Worm (Caenorhabditis elegans) whole organism, early embryonic: Measurements from ENCODE around the gene F26G1.15.

Experiments
- B0310.2 ChIP-seq: sonication (generic microtip); optimal IDR thresholded peaks from 2 replicates; lab custom pipeline; 2016; ENCODE audit warnings: mild to moderate bottlenecking, missing genetic modification characterization, missing compliant biosample characterization
- F13C5.2 ChIP-seq: sonication (generic microtip); optimal IDR thresholded peaks from 2 replicates; lab custom pipeline; 2017; ENCODE audit warnings: mild to moderate bottlenecking, missing genetic modification characterization, inconsistent platforms, missing compliant biosample characterization
- aly-1 ChIP-seq: sonication (generic microtip); optimal IDR thresholded peaks from 2 replicates; lab custom pipeline; 2016; ENCODE audit warnings: missing genetic modification characterization, missing compliant biosample characterization
- ama-1 ChIP-seq: fragments of 150-350 bp; optimal IDR thresholded peaks from 2 replicates; lab custom pipeline; 2014
- ceh-13 ChIP-seq: fragments of 200-800 bp; sonication (Bioruptor generic); optimal IDR thresholded peaks from 2 replicates; lab custom pipeline; 2018; ENCODE audit warnings: mild to moderate bottlenecking, missing genetic modification characterization, missing compliant biosample characterization
- ceh-36 ChIP-seq: sonication (generic microtip); optimal IDR thresholded peaks from 2 replicates; lab custom pipeline; 2016; ENCODE audit warnings: missing genetic modification characterization, inconsistent platforms, missing compliant biosample characterization
- ets-7 ChIP-seq: sonication (generic microtip); optimal IDR thresholded peaks from 2 replicates; lab custom pipeline; 2016; ENCODE audit warnings: missing genotype, missing genetic modification characterization, missing compliant biosample characterization
- flt-1 ChIP-seq: fragments of 200-800 bp; sonication (Bioruptor generic); IDR thresholded peaks from 2 replicates; pipeline ENCODE4 v1.3.6; 2022; ENCODE audit warnings: missing genetic modification characterization, missing compliant biosample characterization
- hmbx-1 ChIP-seq: sonication (generic microtip); optimal IDR thresholded peaks from 2 replicates; lab custom pipeline; 2016; ENCODE audit warnings: mild to moderate bottlenecking, missing genetic modification characterization, missing compliant biosample characterization
- hmg-4 ChIP-seq: fragments of 200-800 bp; sonication (Bioruptor generic); optimal IDR thresholded peaks from 2 replicates; lab custom pipeline; 2018; ENCODE audit warnings: mild to moderate bottlenecking, missing genetic modification characterization, missing compliant biosample characterization
- hnd-1 ChIP-seq: sonication (generic microtip); optimal IDR thresholded peaks from 2 replicates; lab custom pipeline; 2016; ENCODE audit warnings: missing genetic modification characterization, missing compliant biosample characterization
- pes-1 ChIP-seq: fragments of 200-800 bp; sonication (Bioruptor generic); IDR thresholded peaks from 2 replicates; pipeline ENCODE4 v1.3.6; 2022; ENCODE audit warnings: missing genetic modification reagents, missing genetic modification characterization, missing compliant biosample characterization
- scrt-1 ChIP-seq: fragments of 200-800 bp; sonication (Bioruptor generic); IDR thresholded peaks from 2 replicates; pipeline ENCODE4 v1.3.6; 2022; ENCODE audit warnings: missing genetic modification characterization, missing compliant biosample characterization
- sea-1 ChIP-seq: fragments of 200-800 bp; sonication (Bioruptor generic); conservative IDR thresholded peaks from 2 replicates; pipeline ENCODE4 v1.3.6; 2022; ENCODE audit warnings: missing genetic modification characterization, missing compliant biosample characterization
- tbx-11 ChIP-seq: fragments of 200-800 bp; sonication (Bioruptor generic); IDR thresholded peaks from 2 replicates; pipeline ENCODE4 v1.3.6; 2022; ENCODE audit warnings: missing genetic modification characterization, missing compliant biosample characterization
- tbx-37 ChIP-seq: fragments of 200-800 bp; sonication (Bioruptor generic); conservative IDR thresholded peaks from 2 replicates; pipeline ENCODE4 v1.3.6; 2022; ENCODE audit warnings: missing genetic modification reagents, missing genetic modification characterization, missing compliant biosample characterization
- tra-4 ChIP-seq: sonication (generic microtip); optimal IDR thresholded peaks from 2 replicates; lab custom pipeline; 2017; ENCODE audit warnings: missing genetic modification characterization, missing compliant biosample characterization

The F26G1.15 gene

ce11 chrII:4793320-4793719 is 3.2 kb downstream of the F26G1.15 start:
- TF ChIP-seq pes-1 (no peak), hnd-1 (no peak), tbx-11 (no peak), tra-4 (no peak), B0310.2 (tag; lab: Kevin White, UChicago) (no peak), F13C5.2 (tag; lab: Kevin White, UChicago) (no peak)

- no peak for TF ChIP-seq ceh-36 (tag; lab: Kevin White, UChicago)
- no peak for TF ChIP-seq pes-1
- no peak for TF ChIP-seq hnd-1
- TF ChIP-seq ama-1, result no peak
- no peak for TF ChIP-seq scrt-1 (GFP tag; lab: Robert Waterston, UW)
- TF ChIP-seq F13C5.2 (tag; lab: Kevin White, UChicago), result no peak
- no peak for TF ChIP-seq tbx-11
- no peak for TF ChIP-seq hmg-4 (GFP tag; lab: Kevin White, UChicago)
- no peak for TF ChIP-seq sea-1 (GFP tag; lab: Robert Waterston, UW)
- no peak for TF ChIP-seq tbx-37
- no peak for TF ChIP-seq tra-4
- no peak for TF ChIP-seq B0310.2 (tag; lab: Kevin White, UChicago)
- no peak for TF ChIP-seq aly-1 (tag; lab: Kevin White, UChicago)
- TF ChIP-seq flt-1 (GFP tag; lab: Robert Waterston, UW), result no peak
- no peak for TF ChIP-seq ceh-13 (GFP tag; lab: Kevin White, UChicago)
- no peak for TF ChIP-seq hmbx-1
- TF ChIP-seq ets-7, result no peak
Observed at ce11 chrII:4795461-4795860, 5.4 kb downstream of the F26G1.15 start, which contains the start of gene C33F10.4. Gene C33F10.4, plus strand, starts transcription at chrII:4795761.

- TF ChIP-seq hmbx-1 (no peak), hnd-1 (no peak), hmg-4 (GFP tag; lab: Kevin White, UChicago) (no peak), tbx-37 (no peak), F13C5.2 (tag; lab: Kevin White, UChicago) (no peak), tbx-11 (no peak), tra-4 (no peak), scrt-1 (GFP tag; lab: Robert Waterston, UW) (no peak), ceh-13 (GFP tag; lab: Kevin White, UChicago) (no peak), ama-1 (no peak), sea-1 (GFP tag; lab: Robert Waterston, UW) (no peak), pes-1 (no peak), ets-7 (no peak), B0310.2 (tag; lab: Kevin White, UChicago) (no peak), aly-1 (tag; lab: Kevin White, UChicago) (no peak), flt-1 (GFP tag; lab: Robert Waterston, UW) (no peak), ceh-36 (tag; lab: Kevin White, UChicago) (no peak)
Observed at ce11 chrII:4797071-4797470, 7.0 kb downstream of the F26G1.15 start, which contains the start of gene C33F10.14. Gene C33F10.14, plus strand, starts transcription at chrII:4797371.

ce11 chrII:4800524-4800923 is 10.4 kb downstream of the F26G1.15 start:
- TF ChIP-seq hnd-1, result no peak

ce11 chrII:4802917-4803316 is 12.8 kb downstream of the F26G1.15 start:
- TF ChIP-seq ama-1 (no peak), ets-7 (no peak), aly-1 (tag; lab: Kevin White, UChicago) (no peak), ceh-36 (tag; lab: Kevin White, UChicago) (no peak), flt-1 (GFP tag; lab: Robert Waterston, UW) (no peak), tbx-11 (no peak), B0310.2 (tag; lab: Kevin White, UChicago) (no peak), hnd-1 (no peak), hmbx-1 (no peak), tra-4 (no peak), scrt-1 (GFP tag; lab: Robert Waterston, UW) (no peak), F13C5.2 (tag; lab: Kevin White, UChicago) (no peak), pes-1 (no peak)

ce11 chrII:4805799-4806198 is 15.7 kb downstream of the F26G1.15 start:
- TF ChIP-seq aly-1 (tag; lab: Kevin White, UChicago) (no peak), ceh-13 (GFP tag; lab: Kevin White, UChicago) (no peak), scrt-1 (GFP tag; lab: Robert Waterston, UW) (no peak), pes-1 (no peak), ets-7 (no peak)

- TF ChIP-seq tbx-11 (no peak), hmbx-1 (no peak), B0310.2 (tag; lab: Kevin White, UChicago) (no peak), sea-1 (GFP tag; lab: Robert Waterston, UW) (no peak)
Observed at ce11 chrII:4806261-4806660, 16.2 kb downstream of the F26G1.15 start.

ce11 chrII:4806726-4807125 is 16.6 kb downstream of the F26G1.15 start:
- TF ChIP-seq tbx-11 (no peak), hmbx-1 (no peak), F13C5.2 (tag; lab: Kevin White, UChicago) (no peak), ceh-36 (tag; lab: Kevin White, UChicago) (no peak), ama-1 (no peak), tbx-37 (no peak), hmg-4 (GFP tag; lab: Kevin White, UChicago) (no peak), B0310.2 (tag; lab: Kevin White, UChicago) (no peak), pes-1 (no peak), flt-1 (GFP tag; lab: Robert Waterston, UW) (no peak)

ce11 chrII:4811986-4812385 is 21.9 kb downstream of the F26G1.15 start, which contains the start of gene rig-6:
Gene rig-6, minus strand, starts transcription at chrII:4812086.
- TF ChIP-seq sea-1 (GFP tag; lab: Robert Waterston, UW) (no peak), ama-1 (no peak), ceh-36 (tag; lab: Kevin White, UChicago) (no peak), flt-1 (GFP tag; lab: Robert Waterston, UW) (no peak)
